Worm (Caenorhabditis elegans): Measurements from ENCODE around the gene wdr-62.

DNA sequence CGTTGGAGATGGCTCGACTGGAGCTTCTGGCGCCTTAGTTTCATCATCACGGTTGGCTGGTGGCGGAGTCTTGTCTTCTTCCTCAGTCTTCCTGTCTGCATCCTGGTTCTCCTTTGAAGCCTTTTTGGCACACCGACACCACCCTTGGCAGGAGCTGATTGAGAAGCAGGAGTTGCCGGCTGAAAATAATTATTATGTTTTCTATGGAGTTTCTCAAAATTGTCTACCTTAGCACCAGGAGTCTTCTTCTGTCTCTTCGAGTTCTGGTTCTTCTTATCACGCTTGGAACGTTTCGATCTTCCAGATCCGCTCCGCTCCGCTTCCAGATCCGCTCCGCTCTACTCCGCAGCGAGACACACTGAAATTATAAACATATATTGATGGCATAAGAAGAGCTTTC lies 36.7 kb downstream of the wdr-62 start, which contains the start of gene K06A4.6:
- no peak for TF ChIP-seq unc-62 (GFP tag; optimal IDR thresholded peaks at IDR 0.05)
- TF ChIP-seq nhr-237 (tag; optimal IDR thresholded peaks at IDR 0.05) = no peak
- TF ChIP-seq blmp-1 (tag; optimal IDR thresholded peaks at IDR 0.05) = no peak
- TF ChIP-seq ces-1 (GFP tag; optimal IDR thresholded peaks at IDR 0.05) = no peak
